Fruit fly (Drosophila melanogaster): ENCODE measurements around the gene CG3857.

Gene CG3857

DNA sequence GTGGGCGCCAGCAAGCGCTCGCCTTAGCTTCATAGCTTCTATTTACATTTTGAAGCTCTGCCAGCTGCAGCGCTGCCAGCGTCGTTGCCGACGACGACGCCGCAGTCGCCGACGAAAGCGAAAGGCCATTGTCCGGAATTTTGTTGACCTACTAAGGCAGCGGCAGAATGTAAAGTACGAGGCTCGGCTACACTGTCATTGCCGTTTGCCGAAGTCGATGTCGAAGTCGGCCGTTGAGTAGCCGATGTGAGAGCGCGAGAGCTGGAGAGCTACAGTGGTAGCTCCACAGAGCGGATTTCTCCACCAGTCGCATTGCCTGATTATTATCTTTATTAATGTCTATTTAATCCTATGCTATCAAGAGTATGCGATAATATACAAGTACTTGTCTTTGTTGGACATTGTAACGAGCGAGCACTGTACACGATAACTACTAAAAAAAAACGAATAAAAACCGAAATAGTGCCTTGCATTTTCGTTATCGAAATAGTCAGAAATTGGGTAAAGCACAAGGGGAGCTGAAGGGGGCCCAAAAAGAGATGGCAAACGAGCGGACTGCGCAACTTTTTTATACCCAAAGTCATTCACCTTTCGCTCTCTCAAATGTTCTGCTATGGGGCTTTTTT is 23.9 kb upstream of the CG3857 start (continued):
- TF ChIP-seq jigr1 (GFP tag; IDR thresholded peaks at IDR 0.05) = peak; percentile 92
- TF ChIP-seq CG4360 (GFP tag; IDR thresholded peaks at IDR 0.05) = peak; percentile 63
- peak; percentile 87 for TF ChIP-seq maf-S (GFP tag; optimal IDR thresholded peaks at IDR 0.05)
- TF ChIP-seq NFAT (GFP tag; IDR thresholded peaks at IDR 0.05) = peak; percentile 94
- peak; percentile 84 for TF ChIP-seq CG31365 (tag; optimal IDR thresholded peaks at IDR 0.05)
- TF ChIP-seq gro (GFP tag; optimal IDR thresholded peaks at IDR 0.05) = peak; percentile 83
- TF ChIP-seq Aef1 (GFP tag; IDR thresholded peaks at IDR 0.05) = peak; percentile 97
- no peak for TF ChIP-seq lbe (GFP tag; optimal IDR thresholded peaks at IDR 0.05)
- peak; percentile 92 to 96 for TF ChIP-seq dpn (GFP tag; optimal IDR thresholded peaks at IDR 0.05)
- peak; percentile 92 for TF ChIP-seq Side (GFP tag; optimal IDR thresholded peaks at IDR 0.05)
- peak; percentile 88 for TF ChIP-seq pho (GFP tag; optimal IDR thresholded peaks at IDR 0.05)
- TF ChIP-seq CG17802 (tag; optimal IDR thresholded peaks at IDR 0.05) = peak; percentile 83
- no peak for TF ChIP-seq nerfin-2 (GFP tag; IDR thresholded peaks at IDR 0.05; ENCODE audit: partially characterized antibody)
- peak; percentile 97 for TF ChIP-seq ase (GFP tag; IDR thresholded peaks at IDR 0.05)
- TF ChIP-seq GATAe (GFP tag; conservative IDR thresholded peaks at IDR 0.05) = peak; percentile 93
- TF ChIP-seq gem (tag; optimal IDR thresholded peaks at IDR 0.05) = peak; percentile 95
- TF ChIP-seq CG6175 (GFP tag; IDR thresholded peaks at IDR 0.05) = peak; percentile 89
- peak; percentile 92 for TF ChIP-seq Oaz (GFP tag; IDR thresholded peaks at IDR 0.05)
- TF ChIP-seq Usf (GFP tag; optimal IDR thresholded peaks at IDR 0.05) = peak; percentile 70
- TF ChIP-seq CG31441 (GFP tag; IDR thresholded peaks at IDR 0.05) = peak; percentile 93
- TF ChIP-seq ERR (GFP tag; optimal IDR thresholded peaks at IDR 0.05) = peak; percentile 91
- peak; percentile 93 for TF ChIP-seq CG11247 (GFP tag; IDR thresholded peaks at IDR 0.05)
- peak; percentile 92 for TF ChIP-seq ewg (GFP tag; optimal IDR thresholded peaks at IDR 0.05)
- peak; percentile 94 for TF ChIP-seq CoRest (tag; optimal IDR thresholded peaks at IDR 0.05)
- TF ChIP-seq CG33557 (GFP tag; optimal IDR thresholded peaks at IDR 0.05) = peak; percentile 13
- TF ChIP-seq wdn (GFP tag; IDR thresholded peaks at IDR 0.05) = peak; percentile 82
- TF ChIP-seq bsh (GFP tag; optimal IDR thresholded peaks at IDR 0.05) = peak; percentile 26 to 95
- TF ChIP-seq ttk (GFP tag; IDR thresholded peaks at IDR 0.05) = peak; percentile 96
- peak; percentile 94 for TF ChIP-seq ara (GFP tag; IDR thresholded peaks at IDR 0.05)
- no peak for TF ChIP-seq CG1832 (GFP tag; optimal IDR thresholded peaks at IDR 0.05)
- peak; percentile 84 for TF ChIP-seq CG6854 (GFP tag; optimal IDR thresholded peaks at IDR 0.05)
- peak; percentile 92 for TF ChIP-seq phol (tag; optimal IDR thresholded peaks at IDR 0.05)
- peak; percentile 93 for TF ChIP-seq pnt (GFP tag; optimal IDR thresholded peaks at IDR 0.05)
- peak; percentile 87 for TF ChIP-seq Bteb2 (GFP tag; optimal IDR thresholded peaks at IDR 0.05)
- peak; percentile 87 for TF ChIP-seq cwo (GFP tag; optimal IDR thresholded peaks at IDR 0.05)
- TF ChIP-seq sr (GFP tag; IDR thresholded peaks at IDR 0.05) = peak; percentile 90
- TF ChIP-seq dmrt11E (tag; optimal IDR thresholded peaks at IDR 0.05) = peak; percentile 33
- peak; percentile 88 for TF ChIP-seq CG10462 (GFP tag; optimal IDR thresholded peaks at IDR 0.05)
- TF ChIP-seq slbo (GFP tag; IDR thresholded peaks at IDR 0.05) = peak; percentile 96
- TF ChIP-seq scrt (GFP tag; optimal IDR thresholded peaks at IDR 0.05) = peak; percentile 87
- TF ChIP-seq CG8478 (optimal IDR thresholded peaks at IDR 0.05) = no peak
- peak; percentile 47 for TF ChIP-seq CG8290 (GFP tag; optimal IDR thresholded peaks at IDR 0.05)
- TF ChIP-seq CG8290 (tag; optimal IDR thresholded peaks at IDR 0.05) = peak; percentile 41 to 99
- peak; percentile 96 for TF ChIP-seq CG32772 (GFP tag; IDR thresholded peaks at IDR 0.05)
- TF ChIP-seq cad (GFP tag; optimal IDR thresholded peaks at IDR 0.05) = no peak
- TF ChIP-seq CG32767 (GFP tag; IDR thresholded peaks at IDR 0.05) = peak; percentile 91
- peak; percentile 79 for TF ChIP-seq D19A (tag; optimal IDR thresholded peaks at IDR 0.05)
- TF ChIP-seq usp (GFP tag; optimal IDR thresholded peaks at IDR 0.05) = no peak
- peak in 1 of 2 experiments; percentile 87 for TF ChIP-seq Eip74EF (GFP tag; optimal IDR thresholded peaks at IDR 0.05)
- TF ChIP-seq bab2 (GFP tag; optimal IDR thresholded peaks at IDR 0.05) = peak; percentile 93
- peak; percentile 96 for TF ChIP-seq zfh1 (GFP tag; IDR thresholded peaks at IDR 0.05)

All from whole organism, embryonic.